Fruit fly (Drosophila melanogaster) whole organism, wandering third instar larva: ENCODE data around the gene CG13813.
A peak's percentile ranks its signal among the peaks of the same experiment; 100 is the strongest.

Source experiments
- CG32264 ChIP-seq: fragments of 200-800 bp; sonication (Bioruptor generic); optimal IDR thresholded peaks from 2 replicates; lab custom pipeline; 2016; ENCODE audit warnings: missing biosample characterization, missing genetic modification characterization
- CG9705 ChIP-seq: fragments of 200-800 bp; sonication (Bioruptor generic); optimal IDR thresholded peaks from 2 replicates; lab custom pipeline; 2018; ENCODE audit warnings: missing biosample characterization, mild to moderate bottlenecking, missing genetic modification characterization
- CrebA ChIP-seq: fragments of 200-800 bp; sonication (Bioruptor generic); optimal IDR thresholded peaks from 2 replicates; lab custom pipeline; 2016; ENCODE audit warnings: missing biosample characterization, mild to moderate bottlenecking, missing genetic modification characterization, borderline replicate concordance
- Dfd ChIP-seq: fragments of >200 bp; optimal IDR thresholded peaks from 2 replicates; lab custom pipeline; 2017; ENCODE audit warnings: missing biosample characterization, missing genetic modification characterization
- Dif ChIP-seq: fragments of 200-275, 200-300 bp; sonication (Bioruptor generic); optimal IDR thresholded peaks from 2 replicates; lab custom pipeline; 2018; ENCODE audit warnings: missing biosample characterization, missing genetic modification characterization; ENCODE audit not compliant: partially characterized antibody
- GATAd ChIP-seq: sonication (Bioruptor generic); optimal IDR thresholded peaks from 2 replicates; lab custom pipeline; 2016; ENCODE audit warnings: missing biosample characterization, missing genetic modification characterization
- HLH106 ChIP-seq: fragments of 200-800 bp; optimal IDR thresholded peaks from 3 replicates; lab custom pipeline; 2019; ENCODE audit warnings: missing biosample characterization, mild to moderate bottlenecking, missing genetic modification characterization, moderate library complexity
- Hnf4 ChIP-seq: fragments of 200-800 bp; sonication (Bioruptor generic); optimal IDR thresholded peaks from 2 replicates; lab custom pipeline; 2016; ENCODE audit warnings: missing biosample characterization, mild to moderate bottlenecking, missing genetic modification characterization
- Hr78 ChIP-seq: fragments of >200 bp; optimal IDR thresholded peaks from 2 replicates; lab custom pipeline; 2017; ENCODE audit warnings: missing biosample characterization, missing genetic modification characterization
- Hr83 ChIP-seq: fragments of 200-300 bp; sonication (Bioruptor generic); optimal IDR thresholded peaks from 2 replicates; lab custom pipeline; 2016; ENCODE audit warnings: missing biosample characterization, mild to moderate bottlenecking, missing genetic modification characterization, moderate library complexity; ENCODE audit not compliant: poor library complexity, severe bottlenecking
- Jra ChIP-seq: sonication (Bioruptor generic); optimal IDR thresholded peaks from 2 replicates; lab custom pipeline; 2016; ENCODE audit warnings: missing biosample characterization, missing genetic modification characterization
- Mio ChIP-seq: sonication (Bioruptor generic); optimal IDR thresholded peaks from 2 replicates; lab custom pipeline; 2016; ENCODE audit warnings: missing biosample characterization, missing genetic modification characterization
- OdsH ChIP-seq: fragments of 200-800 bp; sonication (Bioruptor generic); optimal IDR thresholded peaks from 2 replicates; lab custom pipeline; 2016; ENCODE audit warnings: missing biosample characterization, mild to moderate bottlenecking, missing genetic modification characterization
- Sp1 ChIP-seq: fragments of 200-800 bp; sonication (Bioruptor generic); optimal IDR thresholded peaks from 3 replicates; lab custom pipeline; 2019; ENCODE audit warnings: missing biosample characterization, mild to moderate bottlenecking, missing genetic modification characterization, moderate library complexity
- Vsx2 ChIP-seq: fragments of 200-300, 225-300 bp; sonication (Bioruptor generic); optimal IDR thresholded peaks from 2 replicates; lab custom pipeline; 2018; ENCODE audit warnings: missing biosample characterization, missing genetic modification characterization; ENCODE audit not compliant: partially characterized antibody
- br ChIP-seq: fragments of 200-800 bp; sonication (Bioruptor generic); optimal IDR thresholded peaks from 2 replicates; lab custom pipeline; 2016; ENCODE audit warnings: missing biosample characterization, missing genetic modification characterization
- brk ChIP-seq: fragments of 200-800 bp; sonication (Bioruptor generic); optimal IDR thresholded peaks from 2 replicates; lab custom pipeline; 2016; ENCODE audit warnings: missing biosample characterization, mild to moderate bottlenecking, missing genetic modification characterization
- dl ChIP-seq, 2 experiments: fragments of 175-275, 200-275 bp in 1 of 2; fragments of 200-275 bp in 1 of 2; sonication (Bioruptor generic); optimal IDR thresholded peaks; lab custom pipeline; 2018; ENCODE audit warnings: mild to moderate bottlenecking in 2 of 2, missing biosample characterization in 2 of 2, missing genetic modification characterization in 2 of 2, moderate library complexity in 2 of 2; ENCODE audit not compliant: partially characterized antibody in 2 of 2, insufficient read depth in 1 of 2
- dmrt93B ChIP-seq: fragments of 200-800 bp; sonication (Bioruptor generic); optimal IDR thresholded peaks from 2 replicates; lab custom pipeline; 2018; ENCODE audit warnings: missing biosample characterization, mild to moderate bottlenecking, missing genetic modification characterization
- dsf ChIP-seq: sonication (Bioruptor generic); optimal IDR thresholded peaks from 2 replicates; lab custom pipeline; 2016; ENCODE audit warnings: missing biosample characterization, missing genetic modification characterization, borderline replicate concordance
- ey ChIP-seq: fragments of 200-800 bp; sonication (Bioruptor generic); optimal IDR thresholded peaks from 2 replicates; lab custom pipeline; 2016; ENCODE audit warnings: missing biosample characterization, missing genetic modification characterization
- foxo ChIP-seq, 2 experiments: fragments of 200-800 bp; sonication (Bioruptor generic); optimal IDR thresholded peaks; 2 replicates in 1 of 2; 3 replicates in 1 of 2; lab custom pipeline; 2016 to 2017; ENCODE audit warnings: missing biosample characterization in 2 of 2, missing genetic modification characterization in 2 of 2
- fru ChIP-seq: fragments of 200-800 bp; sonication (Bioruptor generic); optimal IDR thresholded peaks from 3 replicates; lab custom pipeline; 2016; ENCODE audit warnings: missing biosample characterization, mild to moderate bottlenecking, missing genetic modification characterization
- h ChIP-seq: fragments of 200-800 bp; sonication (Bioruptor generic); optimal IDR thresholded peaks from 3 replicates; lab custom pipeline; 2016; ENCODE audit warnings: missing biosample characterization, mild to moderate bottlenecking, missing genetic modification characterization
- jim ChIP-seq: fragments of 175-275, 200-325 bp; sonication (Bioruptor generic); optimal IDR thresholded peaks from 2 replicates; lab custom pipeline; 2016; ENCODE audit warnings: missing biosample characterization, mild to moderate bottlenecking, missing genetic modification characterization
- pan ChIP-seq: fragments of >200 bp; optimal IDR thresholded peaks from 2 replicates; lab custom pipeline; 2017
- psq ChIP-seq: fragments of 200-800 bp; sonication (Bioruptor generic); optimal IDR thresholded peaks from 3 replicates; lab custom pipeline; 2017; ENCODE audit warnings: missing biosample characterization, mild to moderate bottlenecking, missing genetic modification characterization, moderate library complexity
- rgr ChIP-seq: fragments of 200-800 bp; sonication (Bioruptor generic); optimal IDR thresholded peaks from 3 replicates; lab custom pipeline; 2016; ENCODE audit warnings: missing biosample characterization, mild to moderate bottlenecking, missing genetic modification characterization
- sage ChIP-seq: fragments of 200-800 bp; sonication (Bioruptor generic); optimal IDR thresholded peaks from 2 replicates; lab custom pipeline; 2016; ENCODE audit warnings: missing biosample characterization, mild to moderate bottlenecking, missing genetic modification characterization
- sv ChIP-seq: fragments of 200-800 bp; sonication (Bioruptor generic); optimal IDR thresholded peaks from 3 replicates; lab custom pipeline; 2016; ENCODE audit warnings: missing biosample characterization, missing genetic modification characterization
- tai ChIP-seq: sonication (Bioruptor generic); optimal IDR thresholded peaks from 2 replicates; lab custom pipeline; 2016; ENCODE audit warnings: missing biosample characterization, missing genetic modification characterization
- woc ChIP-seq: sonication (Bioruptor generic); optimal IDR thresholded peaks from 2 replicates; lab custom pipeline; 2016; ENCODE audit warnings: missing biosample characterization, mild to moderate bottlenecking, missing genetic modification characterization

CG13813 gene

dm6 chr3L:20193748-20194058 lies 37.8 kb upstream of the CG13813 start:
- no peak for TF ChIP-seq Mio (GFP tag; lab: Kevin White, UChicago)
- no peak for TF ChIP-seq CG9705
- no peak for TF ChIP-seq Hr83
- no peak for TF ChIP-seq Jra (GFP tag; lab: Kevin White, UChicago)
- TF ChIP-seq OdsH (GFP tag; lab: Kevin White, UChicago), result no peak
- no peak for TF ChIP-seq Sp1 (GFP tag; lab: Kevin White, UChicago)
- no peak for TF ChIP-seq fru (GFP tag; lab: Kevin White, UChicago)
- no peak for TF ChIP-seq dl (GFP tag; optimal IDR thresholded peaks at IDR 0.05; lab: Kevin White, UChicago; ENCODE audit: insufficient read depth in 1 of 2, partially characterized antibody in 2 of 2)
- no peak for TF ChIP-seq Vsx2 (GFP tag; lab: Kevin White, UChicago)
- no peak for TF ChIP-seq foxo (GFP tag; optimal IDR thresholded peaks at IDR 0.05; lab: Kevin White, UChicago)
- no peak for TF ChIP-seq Hnf4 (GFP tag; lab: Kevin White, UChicago)
- no peak for TF ChIP-seq Hr78
- no peak for TF ChIP-seq CG32264 (GFP tag; lab: Kevin White, UChicago)
- TF ChIP-seq sv (GFP tag; lab: Kevin White, UChicago), result no peak
- no peak for TF ChIP-seq jim (GFP tag; lab: Kevin White, UChicago)
- TF ChIP-seq, all 38 proteins: peak for 0

- TF ChIP-seq woc (peak; percentile 43), br (GFP tag; lab: Kevin White, UChicago) (peak; percentile 66), tai (peak; percentile 29), foxo (GFP tag; optimal IDR thresholded peaks at IDR 0.05; lab: Kevin White, UChicago) (peak in 1 of 2 experiments; percentile 77), fru (GFP tag; lab: Kevin White, UChicago) (peak; percentile 67), Hnf4 (GFP tag; lab: Kevin White, UChicago) (peak; percentile 64), brk (GFP tag; lab: Kevin White, UChicago) (peak; percentile 23), Sp1 (GFP tag; lab: Kevin White, UChicago) (peak; percentile 60), dmrt93B (peak; percentile 34), dsf (no peak), jim (GFP tag; lab: Kevin White, UChicago) (no peak), OdsH (GFP tag; lab: Kevin White, UChicago) (peak; percentile 61), Dfd (GFP tag; lab: Kevin White, UChicago) (no peak), HLH106 (tag; lab: Kevin White, UChicago) (peak; percentile 71), Jra (GFP tag; lab: Kevin White, UChicago) (no peak), rgr (peak; percentile 71), GATAd (GFP tag; lab: Kevin White, UChicago) (no peak), Dif (GFP tag; lab: Kevin White, UChicago) (no peak), ey (GFP tag; lab: Kevin White, UChicago) (peak; percentile 60), Vsx2 (GFP tag; lab: Kevin White, UChicago) (no peak), h (GFP tag; lab: Kevin White, UChicago) (peak; percentile 79), sage (GFP tag; lab: Kevin White, UChicago) (peak; percentile 36), psq (peak; percentile 41)
Observed at dm6 chr3L:20194731-20195130, 36.7 kb upstream of the CG13813 start.

dm6 chr3L:20195875-20196274 lies 35.6 kb upstream of the CG13813 start:
- TF ChIP-seq OdsH (GFP tag; lab: Kevin White, UChicago), result peak; percentile 11
- TF ChIP-seq tai, result no peak
- TF ChIP-seq HLH106 (tag; lab: Kevin White, UChicago), result peak; percentile 55
- no peak for TF ChIP-seq Mio (GFP tag; lab: Kevin White, UChicago)
- no peak for TF ChIP-seq pan
- no peak for TF ChIP-seq Dfd (GFP tag; lab: Kevin White, UChicago)
- no peak for TF ChIP-seq Jra (GFP tag; lab: Kevin White, UChicago)
- TF ChIP-seq foxo (GFP tag; optimal IDR thresholded peaks at IDR 0.05; lab: Kevin White, UChicago), result peak in 1 of 2 experiments; percentile 38
- TF ChIP-seq h (GFP tag; lab: Kevin White, UChicago), result peak; percentile 41
- no peak for TF ChIP-seq Sp1 (GFP tag; lab: Kevin White, UChicago)
- no peak for TF ChIP-seq CrebA (GFP tag; lab: Kevin White, UChicago)
- peak; percentile 59 for TF ChIP-seq fru (GFP tag; lab: Kevin White, UChicago)
- peak; percentile 41 for TF ChIP-seq woc
- no peak for TF ChIP-seq dsf
- TF ChIP-seq rgr, result peak; percentile 34
- no peak for TF ChIP-seq sv (GFP tag; lab: Kevin White, UChicago)
- no peak for TF ChIP-seq Hnf4 (GFP tag; lab: Kevin White, UChicago)
- no peak for TF ChIP-seq Hr78
- TF ChIP-seq ey (GFP tag; lab: Kevin White, UChicago), result peak; percentile 53
- TF ChIP-seq br (GFP tag; lab: Kevin White, UChicago), result peak; percentile 19
